Fruit fly (Drosophila melanogaster): Measurements from ENCODE around the gene CG3014.

Gene CG3014

DNA sequence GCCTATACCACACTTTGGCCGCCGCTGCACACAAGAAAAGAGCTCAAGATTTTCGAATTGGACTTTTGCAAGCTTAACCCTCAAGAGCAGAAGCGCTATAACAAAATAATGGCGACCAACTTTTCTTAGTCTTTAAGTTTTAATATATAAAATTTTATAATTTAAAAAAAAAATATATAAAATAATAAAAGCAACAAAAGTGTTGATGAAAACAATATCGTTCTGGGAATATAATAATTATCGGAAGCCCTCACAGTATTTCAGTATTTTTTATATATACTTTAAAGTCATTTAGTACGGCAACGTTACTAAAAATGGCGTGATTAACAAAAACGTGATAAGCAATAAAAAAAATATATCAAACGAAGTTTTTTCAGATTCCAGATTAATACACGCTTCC is 43.1 kb downstream of the CG3014 start, which contains the start of gene Sp7:
Gene Sp7 (plus strand): TSS at position 301 of the 400 bp plus-strand sequence.
- TF ChIP-seq vri (GFP tag; optimal IDR thresholded peaks at IDR 0.05) = no peak
- TF ChIP-seq Sox15 (GFP tag; optimal IDR thresholded peaks at IDR 0.05) = no peak
- TF ChIP-seq acj6 (GFP tag; optimal IDR thresholded peaks at IDR 0.05) = no peak
- no peak for TF ChIP-seq Smox (GFP tag; optimal IDR thresholded peaks at IDR 0.05)
- no peak for TF ChIP-seq CG11762 (GFP tag; optimal IDR thresholded peaks at IDR 0.05; ENCODE audit: insufficient read depth)
- TF ChIP-seq CG6854 (GFP tag; optimal IDR thresholded peaks at IDR 0.05) = no peak
- no peak for TF ChIP-seq Eip93F (GFP tag; optimal IDR thresholded peaks at IDR 0.05)
- TF ChIP-seq CG8632 (GFP tag; optimal IDR thresholded peaks at IDR 0.05) = no peak
- no peak for TF ChIP-seq net (GFP tag; optimal IDR thresholded peaks at IDR 0.05)
- no peak for TF ChIP-seq fkh (GFP tag; optimal IDR thresholded peaks at IDR 0.05)
- TF ChIP-seq CG6276 (GFP tag; optimal IDR thresholded peaks at IDR 0.05) = no peak
- TF ChIP-seq Sox102F (GFP tag; optimal IDR thresholded peaks at IDR 0.05) = no peak
- TF ChIP-seq CG8119 (GFP tag; IDR thresholded peaks at IDR 0.05) = no peak
- TF ChIP-seq lz (GFP tag; optimal IDR thresholded peaks at IDR 0.05) = no peak
- no peak for TF ChIP-seq dac (GFP tag; optimal IDR thresholded peaks at IDR 0.05)

DNA sequence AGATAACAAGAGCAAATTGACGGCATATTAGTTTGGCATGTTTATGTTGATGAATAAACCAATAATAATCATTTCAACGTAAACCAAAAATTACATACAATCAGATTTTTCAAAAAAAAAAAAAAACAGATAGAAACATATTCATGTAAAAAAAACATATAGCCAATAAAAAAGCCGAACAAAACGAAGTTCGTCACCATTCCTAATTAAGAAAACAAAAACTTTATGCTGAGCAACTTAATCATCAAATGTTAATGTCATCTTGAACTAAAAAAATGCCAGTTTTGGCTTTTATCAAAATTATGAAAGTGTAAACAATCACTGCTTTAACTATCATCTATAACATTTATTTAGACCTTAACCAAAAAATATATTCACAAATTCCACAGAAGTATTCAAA is 44.8 kb downstream of the CG3014 start, which contains the start of gene CG10919:
Gene CG10919 (plus strand): TSS at position 301 of the 400 bp plus-strand sequence.
- TF ChIP-seq salr (GFP tag; optimal IDR thresholded peaks at IDR 0.05) (no peak), CG11902 (GFP tag; optimal IDR thresholded peaks at IDR 0.05) (no peak), Hr4 (GFP tag; optimal IDR thresholded peaks at IDR 0.05) (no peak), Gug (GFP tag; IDR thresholded peaks at IDR 0.05) (no peak), CG6808 (GFP tag; optimal IDR thresholded peaks at IDR 0.05) (no peak), CG10631 (GFP tag; optimal IDR thresholded peaks at IDR 0.05) (no peak), net (GFP tag; optimal IDR thresholded peaks at IDR 0.05) (no peak), dac (GFP tag; optimal IDR thresholded peaks at IDR 0.05) (no peak)

DNA sequence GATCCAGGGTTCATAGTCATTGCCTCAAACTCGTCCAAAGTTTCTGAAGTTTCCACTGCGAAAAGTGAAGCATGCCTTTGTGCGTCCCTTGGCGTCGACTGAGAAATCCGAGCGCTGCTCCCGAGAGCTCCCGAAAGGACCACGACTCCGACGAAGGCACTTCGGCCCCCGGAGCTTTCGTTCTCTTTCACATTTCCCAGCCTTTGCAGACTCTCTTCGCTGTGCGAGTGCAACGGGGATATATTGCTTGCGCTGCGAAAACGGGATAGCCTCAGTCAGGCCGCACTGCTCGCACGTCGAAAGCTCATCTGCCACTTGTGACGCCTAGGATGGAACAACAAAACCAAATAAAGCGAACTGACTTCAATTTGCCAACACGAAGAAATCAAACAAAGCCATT is 49.1 kb downstream of the CG3014 start:
- no peak for TF ChIP-seq CG11762 (GFP tag; optimal IDR thresholded peaks at IDR 0.05; ENCODE audit: insufficient read depth)
- TF ChIP-seq CG1621 (tag; optimal IDR thresholded peaks at IDR 0.05) = peak; percentile 16
- TF ChIP-seq CG3919 (GFP tag; optimal IDR thresholded peaks at IDR 0.05) = no peak
- TF ChIP-seq CG6163 (GFP tag; IDR thresholded peaks at IDR 0.05) = peak; percentile 66
- peak; percentile 57 for TF ChIP-seq svp (GFP tag)
- peak; percentile 48; the same call in 1 of the 3 replicates for TF ChIP-seq eg (GFP tag; IDR thresholded peaks at IDR 0.05)
- no peak for TF ChIP-seq Sox14 (GFP tag; optimal IDR thresholded peaks at IDR 0.05)
- TF ChIP-seq CG3032 (tag; optimal IDR thresholded peaks at IDR 0.05) = peak; percentile 37
- no peak for TF ChIP-seq dac (GFP tag; optimal IDR thresholded peaks at IDR 0.05)
- TF ChIP-seq CG8119 (GFP tag; IDR thresholded peaks at IDR 0.05) = 0 out of 3 replicates have a peak, but pooled peaks have one; percentile 17
- TF ChIP-seq acj6 (GFP tag; optimal IDR thresholded peaks at IDR 0.05) = no peak
- TF ChIP-seq CG10669 (GFP tag; optimal IDR thresholded peaks at IDR 0.05) = peak; percentile 13
- 0 out of 2 replicates have a peak, but pooled peaks have one; percentile 8 for TF ChIP-seq CG15336 (GFP tag; IDR thresholded peaks at IDR 0.05)
- TF ChIP-seq pdm3 (GFP tag; optimal IDR thresholded peaks at IDR 0.05) = no peak
- peak; percentile 36 for TF ChIP-seq CG32006 (GFP tag; optimal IDR thresholded peaks at IDR 0.05)

DNA sequence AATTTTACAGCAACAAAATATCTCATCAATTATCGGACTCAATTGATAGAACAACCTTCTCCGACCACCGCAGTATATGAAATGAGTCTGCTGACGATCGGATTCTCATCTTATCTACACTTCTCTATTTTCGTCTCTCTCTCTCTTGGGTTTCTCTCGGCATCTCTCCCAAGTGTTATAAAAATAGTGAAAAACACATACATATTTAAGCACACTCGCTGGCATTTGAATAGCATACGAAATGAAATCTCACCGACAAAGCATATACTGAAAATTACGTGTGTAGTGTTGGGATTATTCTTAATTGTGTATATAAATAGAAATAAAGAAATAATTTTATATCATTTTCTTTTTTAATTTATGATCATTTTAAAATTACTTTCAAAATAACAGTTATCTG is 52.6 kb downstream of the CG3014 start, which contains the start of gene pyd3:
Gene pyd3 (minus strand): TSS at position 87 of the 400 bp plus-strand sequence.
- TF ChIP-seq CG3032 (tag; optimal IDR thresholded peaks at IDR 0.05) (no peak), svp (GFP tag) (peak; percentile 59), CG6808 (GFP tag; optimal IDR thresholded peaks at IDR 0.05) (peak; percentile 6), Smox (GFP tag; optimal IDR thresholded peaks at IDR 0.05) (no peak), Eip78C (GFP tag) (peak; percentile 34), Ets96B (tag; optimal IDR thresholded peaks at IDR 0.05) (peak; percentile 51), spab (GFP tag; optimal IDR thresholded peaks at IDR 0.05) (no peak), Hr4 (GFP tag; optimal IDR thresholded peaks at IDR 0.05) (peak; percentile 16), CG6163 (GFP tag; IDR thresholded peaks at IDR 0.05) (0 out of 3 replicates have a peak, but pooled peaks have one; percentile 15), CG15336 (GFP tag; IDR thresholded peaks at IDR 0.05) (0 out of 2 replicates have a peak, but pooled peaks have one; percentile 37), CG10669 (GFP tag; optimal IDR thresholded peaks at IDR 0.05) (peak; percentile 39), CG32006 (GFP tag; optimal IDR thresholded peaks at IDR 0.05) (peak; percentile 45), achi (GFP tag; optimal IDR thresholded peaks at IDR 0.05) (peak; percentile 5), CG6792 (GFP tag; optimal IDR thresholded peaks at IDR 0.05) (no peak)

Measured in whole organism, prepupa.